Worm (Caenorhabditis elegans) whole organism, late embryonic: ENCODE measurements around the gene Y82E9BL.18.

ENCODE experiments used
- elt-4 ChIP-seq: sonication (generic microtip); optimal IDR thresholded peaks from 2 replicates; lab custom pipeline; 2016; ENCODE audit warnings: missing genetic modification characterization, missing compliant biosample characterization
- fkh-10 ChIP-seq: fragments of 150-350 bp; optimal IDR thresholded peaks from 2 replicates; lab custom pipeline; 2014; ENCODE audit warnings: missing biosample characterization, missing genetic modification reagents, missing genetic modification characterization
- lin-11 ChIP-seq: fragments of 200-800 bp; sonication (Bioruptor generic); optimal IDR thresholded peaks from 2 replicates; lab custom pipeline; 2018; ENCODE audit warnings: mild to moderate bottlenecking, missing genetic modification characterization, missing compliant biosample characterization
- nhr-11 ChIP-seq: fragments of 150-350 bp; optimal IDR thresholded peaks from 2 replicates; lab custom pipeline; 2014; ENCODE audit warnings: missing biosample characterization, missing genetic modification characterization
- ref-2 ChIP-seq: sonication (generic microtip); optimal IDR thresholded peaks from 2 replicates; lab custom pipeline; 2016; ENCODE audit warnings: missing genetic modification characterization, missing compliant biosample characterization
- ztf-16 ChIP-seq: sonication (generic microtip); optimal IDR thresholded peaks from 2 replicates; lab custom pipeline; 2017; ENCODE audit warnings: missing genetic modification characterization, missing compliant biosample characterization

DNA sequence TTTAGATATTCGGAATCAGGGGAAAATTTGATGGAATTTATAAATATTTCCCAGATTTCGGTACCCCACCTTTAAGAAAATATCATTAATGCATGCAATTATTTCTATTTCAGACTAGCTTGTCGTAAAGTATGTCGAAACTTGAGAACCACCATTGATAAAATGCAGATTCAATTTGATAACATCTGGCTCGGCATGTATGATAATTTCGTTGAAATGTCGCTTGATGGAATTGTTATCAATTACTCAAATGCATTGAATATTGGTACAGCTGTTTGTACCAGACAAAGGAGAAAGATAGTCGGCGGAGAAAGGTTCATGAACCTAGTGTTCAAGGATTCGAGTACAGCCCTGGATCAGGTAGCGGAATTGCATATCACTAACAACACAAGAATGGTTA lies 5.3 kb downstream of the Y82E9BL.18 start, which contains the start of gene Y82E9BL.19:
- TF ChIP-seq lin-11 (tag; lab: Kevin White, UChicago) (no peak), elt-4 (tag; lab: Kevin White, UChicago) (no peak), fkh-10 (GFP tag; lab: Kevin White, UChicago) (no peak), nhr-11 (tag; lab: Kevin White, UChicago) (no peak), ztf-16 (tag; lab: Kevin White, UChicago) (no peak), ref-2 (tag; lab: Kevin White, UChicago) (no peak)
